5 worm cellular contexts compared by ENCODE assay signal in the genomic region with DNA sequence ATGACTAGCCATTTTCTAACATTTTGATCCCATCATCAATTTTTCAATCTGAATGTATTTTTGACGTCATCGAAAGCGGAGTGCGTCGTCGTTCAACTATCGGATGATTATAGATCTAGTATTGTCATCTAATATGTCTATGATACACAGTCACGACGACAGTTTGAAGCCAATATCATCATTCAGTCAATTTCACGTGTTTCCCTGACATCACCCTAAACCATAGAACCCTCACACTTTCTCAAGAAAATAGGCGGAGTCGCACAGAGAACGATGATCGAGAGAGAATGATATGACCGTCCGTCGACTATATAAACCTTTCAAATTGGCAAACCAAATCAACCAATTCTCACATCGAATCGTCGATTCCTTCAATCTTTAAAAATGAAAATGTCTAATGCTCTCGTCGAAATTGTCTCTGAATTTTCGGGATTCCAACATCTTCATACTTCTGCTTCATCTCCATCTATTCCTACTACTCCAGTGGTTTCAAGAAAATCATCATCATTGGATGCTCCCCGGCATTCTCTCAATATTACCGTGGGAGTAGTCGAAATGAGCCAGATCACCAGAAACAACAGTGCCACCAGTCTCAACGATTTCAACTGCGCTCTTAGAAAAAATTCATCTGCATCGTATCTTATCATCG.
TF ChIP-seq lines count a peak whose summit lies in the region.

Gene F18E3.13 (plus strand): TSS at position 385 of the 649 bp plus-strand sequence.

TF ChIP-seq in whole organism, L1 larva, 84 proteins besides CTCF, POLR2A, EP300 and RAD21 (continued from another document):
- no peak for TF ChIP-seq nhr-12 (tag; optimal IDR thresholded peaks at IDR 0.05; lab: Kevin White, UChicago)
- TF ChIP-seq unc-130 (tag; optimal IDR thresholded peaks at IDR 0.05; lab: Kevin White, UChicago): peak; percentile 32
- peak; percentile 88 for TF ChIP-seq nhr-71 (tag; optimal IDR thresholded peaks at IDR 0.05; lab: Kevin White, UChicago)
- TF ChIP-seq ztf-4 (tag; optimal IDR thresholded peaks at IDR 0.05; lab: Kevin White, UChicago): peak; percentile 50
- no peak for TF ChIP-seq isw-1 (GFP tag; IDR thresholded peaks at IDR 0.05; lab: Robert Waterston, UW)
- no peak for TF ChIP-seq fos-1 (tag; optimal IDR thresholded peaks at IDR 0.05; lab: Kevin White, UChicago)
- peak in 1 of 2 experiments; percentile 83 for TF ChIP-seq mdl-1 (tag; optimal IDR thresholded peaks at IDR 0.05; lab: Kevin White, UChicago)
- TF ChIP-seq blmp-1 (tag; optimal IDR thresholded peaks at IDR 0.05; lab: Kevin White, UChicago): peak; percentile 90
- TF ChIP-seq nhr-85 (tag; lab: Kevin White, UChicago): peak; percentile 98
- TF ChIP-seq mep-1 (tag; optimal IDR thresholded peaks at IDR 0.05; lab: Kevin White, UChicago): no peak
- peak; percentile 71 for TF ChIP-seq lin-14 (GFP tag; optimal IDR thresholded peaks at IDR 0.05; lab: Kevin White, UChicago)
- TF ChIP-seq snpc-4 (tag; optimal IDR thresholded peaks at IDR 0.05; lab: Kevin White, UChicago): no peak
- TF ChIP-seq nhr-19 (GFP tag; conservative IDR thresholded peaks at IDR 0.05; lab: Robert Waterston, UW): peak; percentile 97
- no peak for TF ChIP-seq nhr-77 (tag; optimal IDR thresholded peaks at IDR 0.05; lab: Kevin White, UChicago)
- peak; percentile 74 for TF ChIP-seq snu-23 (GFP tag; optimal IDR thresholded peaks at IDR 0.05; lab: Kevin White, UChicago)
- TF ChIP-seq hpl-2 (GFP tag; optimal IDR thresholded peaks at IDR 0.05; lab: Kevin White, UChicago): no peak
- TF ChIP-seq nhr-90 (tag; optimal IDR thresholded peaks at IDR 0.05; lab: Kevin White, UChicago; ENCODE audit: poor library complexity): peak; percentile 78
- TF ChIP-seq jun-1 (tag; optimal IDR thresholded peaks at IDR 0.05; lab: Kevin White, UChicago): peak; percentile 7

TF ChIP-seq in whole organism, L2 larva, 48 proteins besides CTCF, POLR2A, EP300 and RAD21 (continued from another document):
- TF ChIP-seq mdl-1 (tag; optimal IDR thresholded peaks at IDR 0.05; lab: Kevin White, UChicago) (peak; percentile 7 to 63), ceh-16 (tag; optimal IDR thresholded peaks at IDR 0.05; lab: Kevin White, UChicago) (no peak), nhr-11 (tag; optimal IDR thresholded peaks at IDR 0.05; lab: Kevin White, UChicago) (no peak), alr-1 (tag; optimal IDR thresholded peaks at IDR 0.05; lab: Kevin White, UChicago) (no peak), nhr-12 (tag; optimal IDR thresholded peaks at IDR 0.05; lab: Kevin White, UChicago) (no peak), nhr-25 (tag; optimal IDR thresholded peaks at IDR 0.05; lab: Kevin White, UChicago) (peak; percentile 93), blmp-1 (tag; optimal IDR thresholded peaks at IDR 0.05; lab: Kevin White, UChicago; ENCODE audit: insufficient read depth) (peak; percentile 94), sma-9 (GFP tag; optimal IDR thresholded peaks at IDR 0.05; lab: Kevin White, UChicago) (peak; percentile 95), sma-9 (tag; optimal IDR thresholded peaks at IDR 0.05; lab: Kevin White, UChicago) (no peak), Y55F3AM.14 (GFP tag; optimal IDR thresholded peaks at IDR 0.05; lab: Kevin White, UChicago) (peak; percentile 46), unc-62 (GFP tag; optimal IDR thresholded peaks at IDR 0.05; lab: Kevin White, UChicago) (no peak), nhr-21 (tag; optimal IDR thresholded peaks at IDR 0.05; lab: Kevin White, UChicago) (peak; percentile 97), fos-1 (tag; optimal IDR thresholded peaks at IDR 0.05; lab: Kevin White, UChicago) (peak; percentile 21), ceh-82 (tag; optimal IDR thresholded peaks at IDR 0.05; lab: Kevin White, UChicago) (no peak)

TF ChIP-seq in whole organism, L3 larva, 47 proteins besides CTCF, POLR2A, EP300 and RAD21 (continued from another document):
- TF ChIP-seq sea-2 (GFP tag; optimal IDR thresholded peaks at IDR 0.05; lab: Kevin White, UChicago) (no peak), mdl-1 (tag; optimal IDR thresholded peaks at IDR 0.05; lab: Kevin White, UChicago) (no peak), egl-5 (tag; optimal IDR thresholded peaks at IDR 0.05; lab: Kevin White, UChicago) (no peak), nhr-28 (tag; optimal IDR thresholded peaks at IDR 0.05; lab: Kevin White, UChicago) (no peak), fkh-2 (tag; optimal IDR thresholded peaks at IDR 0.05; lab: Kevin White, UChicago) (no peak), fkh-10 (GFP tag; optimal IDR thresholded peaks at IDR 0.05; lab: Kevin White, UChicago) (no peak), pha-4 (tag; optimal IDR thresholded peaks at IDR 0.05; lab: Kevin White, UChicago) (no peak), ztf-4 (tag; optimal IDR thresholded peaks at IDR 0.05; lab: Kevin White, UChicago) (no peak), nhr-76 (tag; optimal IDR thresholded peaks at IDR 0.05; lab: Kevin White, UChicago) (no peak), R02D3.7 (tag; optimal IDR thresholded peaks at IDR 0.05; lab: Kevin White, UChicago) (no peak), lsy-12 (tag; optimal IDR thresholded peaks at IDR 0.05; lab: Kevin White, UChicago) (peak; percentile 7), hmg-11 (tag; optimal IDR thresholded peaks at IDR 0.05; lab: Kevin White, UChicago) (no peak), lin-39 (tag; optimal IDR thresholded peaks at IDR 0.05; lab: Kevin White, UChicago) (no peak), zag-1 (tag; optimal IDR thresholded peaks at IDR 0.05; lab: Kevin White, UChicago) (no peak), nhr-67 (tag; optimal IDR thresholded peaks at IDR 0.05; lab: Kevin White, UChicago) (no peak), nhr-25 (tag; optimal IDR thresholded peaks at IDR 0.05; lab: Kevin White, UChicago) (peak; percentile 92), nfya-1 (tag; optimal IDR thresholded peaks at IDR 0.05; lab: Kevin White, UChicago; ENCODE audit: insufficient read depth) (no peak), skn-1 (tag; optimal IDR thresholded peaks at IDR 0.05; lab: Kevin White, UChicago) (no peak), ceh-16 (tag; optimal IDR thresholded peaks at IDR 0.05; lab: Kevin White, UChicago) (no peak), nhr-43 (tag; optimal IDR thresholded peaks at IDR 0.05; lab: Kevin White, UChicago; ENCODE audit: poor library complexity, severe bottlenecking) (peak; percentile 93), nhr-237 (tag; optimal IDR thresholded peaks at IDR 0.05; lab: Kevin White, UChicago) (no peak), ceh-82 (tag; optimal IDR thresholded peaks at IDR 0.05; lab: Kevin White, UChicago) (no peak), elt-3 (tag; optimal IDR thresholded peaks at IDR 0.05; lab: Kevin White, UChicago) (peak; percentile 33 to 44 (median 38)), nhr-77 (tag; optimal IDR thresholded peaks at IDR 0.05; lab: Kevin White, UChicago) (no peak)

TF ChIP-seq in whole organism, L4 larva, 104 proteins besides CTCF, POLR2A, EP300 and RAD21 (continued from another document and continues in another):
- TF ChIP-seq duxl-1 (tag; optimal IDR thresholded peaks at IDR 0.05; lab: Kevin White, UChicago; ENCODE audit: poor library complexity) (peak; percentile 36), vab-7 (GFP tag; IDR thresholded peaks at IDR 0.05; lab: Robert Waterston, UW) (no peak), ceh-62 (tag; optimal IDR thresholded peaks at IDR 0.05; lab: Kevin White, UChicago) (no peak), daf-16 (GFP tag; optimal IDR thresholded peaks at IDR 0.05; lab: Kevin White, UChicago) (no peak), daf-16 (tag; optimal IDR thresholded peaks at IDR 0.05; lab: Kevin White, UChicago) (no peak), nhr-28 (tag; optimal IDR thresholded peaks at IDR 0.05; lab: Kevin White, UChicago) (peak; percentile 84), snpc-4 (tag; optimal IDR thresholded peaks at IDR 0.05; lab: Kevin White, UChicago) (no peak), nhr-102 (tag; optimal IDR thresholded peaks at IDR 0.05; lab: Kevin White, UChicago) (no peak), Y75B8A.6 (GFP tag; IDR thresholded peaks at IDR 0.05; lab: Robert Waterston, UW) (no peak), mep-1 (tag; optimal IDR thresholded peaks at IDR 0.05; lab: Kevin White, UChicago) (peak; percentile 54), daf-8 (GFP tag; IDR thresholded peaks at IDR 0.05; lab: Robert Waterston, UW) (no peak), nhr-76 (tag; optimal IDR thresholded peaks at IDR 0.05; lab: Kevin White, UChicago) (no peak), mdl-1 (tag; optimal IDR thresholded peaks at IDR 0.05; lab: Kevin White, UChicago) (peak; percentile 56 to 88), nhr-42 (GFP tag; IDR thresholded peaks at IDR 0.05; lab: Robert Waterston, UW) (no peak), F49E8.2 (tag; optimal IDR thresholded peaks at IDR 0.05; lab: Kevin White, UChicago; ENCODE audit: borderline replicate concordance) (no peak), nhr-48 (tag; optimal IDR thresholded peaks at IDR 0.05; lab: Kevin White, UChicago) (peak; percentile 91), zip-2 (tag; optimal IDR thresholded peaks at IDR 0.05; lab: Kevin White, UChicago) (no peak), Y105C5A.15 (GFP tag; IDR thresholded peaks at IDR 0.05; lab: Robert Waterston, UW) (no peak), lin-38 (GFP tag; IDR thresholded peaks at IDR 0.05; lab: Robert Waterston, UW) (no peak), nhr-77 (tag; optimal IDR thresholded peaks at IDR 0.05; lab: Kevin White, UChicago) (no peak), nhr-6 (tag; optimal IDR thresholded peaks at IDR 0.05; lab: Kevin White, UChicago) (no peak), nhr-41 (GFP tag; IDR thresholded peaks at IDR 0.05; lab: Robert Waterston, UW) (no peak), R02D3.7 (tag; optimal IDR thresholded peaks at IDR 0.05; lab: Kevin White, UChicago) (no peak), F44E2.7 (GFP tag; IDR thresholded peaks at IDR 0.05; lab: Robert Waterston, UW) (no peak), F10B5.3 (tag; optimal IDR thresholded peaks at IDR 0.05; lab: Kevin White, UChicago) (no peak), sdz-12 (GFP tag; optimal IDR thresholded peaks at IDR 0.05; lab: Kevin White, UChicago) (no peak), lsy-2 (tag; optimal IDR thresholded peaks at IDR 0.05; lab: Kevin White, UChicago) (peak in 1 of 2 experiments; percentile 57), spr-3 (GFP tag; optimal IDR thresholded peaks at IDR 0.05; lab: Kevin White, UChicago) (no peak), hif-1 (tag; optimal IDR thresholded peaks at IDR 0.05; lab: Kevin White, UChicago) (peak; percentile 19 to 60), pqm-1 (tag; optimal IDR thresholded peaks at IDR 0.05; lab: Kevin White, UChicago) (no peak), tra-1 (GFP tag; IDR thresholded peaks at IDR 0.05; lab: Robert Waterston, UW) (no peak), ceh-44 (GFP tag; IDR thresholded peaks at IDR 0.05; lab: Robert Waterston, UW) (no peak), snpc-1.2 (GFP tag; IDR thresholded peaks at IDR 0.05; lab: Robert Waterston, UW) (no peak), dmd-8 (GFP tag; IDR thresholded peaks at IDR 0.05; lab: Robert Waterston, UW) (no peak), fos-1 (tag; optimal IDR thresholded peaks at IDR 0.05; lab: Kevin White, UChicago) (no peak), nhr-25 (tag; optimal IDR thresholded peaks at IDR 0.05; lab: Kevin White, UChicago; ENCODE audit: borderline replicate concordance, insufficient read depth) (peak; percentile 58), cey-2 (tag; optimal IDR thresholded peaks at IDR 0.05; lab: Kevin White, UChicago; ENCODE audit: borderline replicate concordance, insufficient read depth) (peak; percentile 50), unc-130 (GFP tag; optimal IDR thresholded peaks at IDR 0.05; lab: Kevin White, UChicago) (no peak), T20F7.1 (GFP tag; optimal IDR thresholded peaks at IDR 0.05; lab: Kevin White, UChicago) (no peak)

TF ChIP-seq in whole organism, young adult, 124 proteins besides CTCF, POLR2A, EP300 and RAD21 (continued from another document):
- TF ChIP-seq snpc-4 (GFP tag; optimal IDR thresholded peaks at IDR 0.05; lab: Kevin White, UChicago) (no peak), snpc-4 (tag; optimal IDR thresholded peaks at IDR 0.05; lab: Kevin White, UChicago) (no peak), F10E7.11 (tag; optimal IDR thresholded peaks at IDR 0.05; lab: Kevin White, UChicago) (no peak), zfh-2 (GFP tag; conservative IDR thresholded peaks at IDR 0.05; lab: Robert Waterston, UW) (no peak), him-1 (tag; optimal IDR thresholded peaks at IDR 0.05; lab: Kevin White, UChicago) (no peak), die-1 (tag; optimal IDR thresholded peaks at IDR 0.05; lab: Kevin White, UChicago) (no peak), somi-1 (GFP tag; optimal IDR thresholded peaks at IDR 0.05; lab: Kevin White, UChicago) (peak; percentile 76), nhr-179 (tag; optimal IDR thresholded peaks at IDR 0.05; lab: Kevin White, UChicago) (no peak), Y67H2A.10 (GFP tag; conservative IDR thresholded peaks at IDR 0.05; lab: Robert Waterston, UW) (no peak), madf-6 (GFP tag; IDR thresholded peaks at IDR 0.05; lab: Robert Waterston, UW) (no peak), ztf-28 (GFP tag; IDR thresholded peaks at IDR 0.05; lab: Robert Waterston, UW) (no peak), T26A5.8 (tag; optimal IDR thresholded peaks at IDR 0.05; lab: Kevin White, UChicago) (no peak), rec-8 (tag; optimal IDR thresholded peaks at IDR 0.05; lab: Kevin White, UChicago) (no peak), B0019.2 (GFP tag; conservative IDR thresholded peaks at IDR 0.05; lab: Robert Waterston, UW) (no peak), ztf-26 (tag; optimal IDR thresholded peaks at IDR 0.05; lab: Kevin White, UChicago) (peak; percentile 79), nfyb-1 (GFP tag; IDR thresholded peaks at IDR 0.05; lab: Robert Waterston, UW) (peak; percentile 74), ceh-100 (GFP tag; IDR thresholded peaks at IDR 0.05; lab: Robert Waterston, UW) (no peak), C06A6.2 (GFP tag; conservative IDR thresholded peaks at IDR 0.05; lab: Robert Waterston, UW) (peak; percentile 34; the same call in 1 of the 2 replicates), snpc-1.3 (tag; optimal IDR thresholded peaks at IDR 0.05; lab: Kevin White, UChicago; ENCODE audit: insufficient read depth) (no peak), K12H6.12 (tag; optimal IDR thresholded peaks at IDR 0.05; lab: Kevin White, UChicago) (no peak), ZK185.1 (tag; optimal IDR thresholded peaks at IDR 0.05; lab: Kevin White, UChicago; ENCODE audit: poor library complexity, severe bottlenecking) (peak; percentile 43), cebp-2 (GFP tag; IDR thresholded peaks at IDR 0.05; lab: Robert Waterston, UW) (no peak), attf-5 (GFP tag; optimal IDR thresholded peaks at IDR 0.05; lab: Kevin White, UChicago) (no peak), lin-54 (GFP tag; optimal IDR thresholded peaks at IDR 0.05; lab: Kevin White, UChicago) (no peak), mxl-1 (tag; optimal IDR thresholded peaks at IDR 0.05; lab: Kevin White, UChicago) (no peak), F37B4.10 (GFP tag; IDR thresholded peaks at IDR 0.05; lab: Robert Waterston, UW) (no peak), F22D6.2 (tag; optimal IDR thresholded peaks at IDR 0.05; lab: Kevin White, UChicago) (peak; percentile 21), efl-1 (GFP tag; optimal IDR thresholded peaks at IDR 0.05; lab: Kevin White, UChicago) (no peak), lsy-27 (tag; optimal IDR thresholded peaks at IDR 0.05; lab: Kevin White, UChicago; ENCODE audit: borderline replicate concordance, insufficient read depth) (no peak), snpc-1.1 (tag; optimal IDR thresholded peaks at IDR 0.05; lab: Kevin White, UChicago; ENCODE audit: insufficient read depth) (no peak), Y95B8A.8 (GFP tag; IDR thresholded peaks at IDR 0.05; lab: Robert Waterston, UW) (no peak), F49E8.2 (tag; optimal IDR thresholded peaks at IDR 0.05; lab: Kevin White, UChicago; ENCODE audit: insufficient read depth) (no peak), F39B2.1 (GFP tag; IDR thresholded peaks at IDR 0.05; lab: Robert Waterston, UW) (no peak), ceh-91 (GFP tag; IDR thresholded peaks at IDR 0.05; lab: Robert Waterston, UW) (no peak), Y53F4B.3 (GFP tag; IDR thresholded peaks at IDR 0.05; lab: Robert Waterston, UW) (no peak), Y53G8AR.9 (GFP tag; conservative IDR thresholded peaks at IDR 0.05; lab: Robert Waterston, UW) (0 out of 2 replicates have a peak, but pooled peaks have one; percentile 33)
